Worm (Caenorhabditis elegans) whole organism, early embryonic: ENCODE measurements around the gene pqn-16.

ENCODE experiments used
- B0310.2 ChIP-seq: sonication (generic microtip); optimal IDR thresholded peaks from 2 replicates; lab custom pipeline; 2016; ENCODE audit warnings: mild to moderate bottlenecking, missing genetic modification characterization, missing compliant biosample characterization
- F13C5.2 ChIP-seq: sonication (generic microtip); optimal IDR thresholded peaks from 2 replicates; lab custom pipeline; 2017; ENCODE audit warnings: mild to moderate bottlenecking, missing genetic modification characterization, inconsistent platforms, missing compliant biosample characterization
- aly-1 ChIP-seq: sonication (generic microtip); optimal IDR thresholded peaks from 2 replicates; lab custom pipeline; 2016; ENCODE audit warnings: missing genetic modification characterization, missing compliant biosample characterization
- ama-1 ChIP-seq: fragments of 150-350 bp; optimal IDR thresholded peaks from 2 replicates; lab custom pipeline; 2014
- ceh-13 ChIP-seq: fragments of 200-800 bp; sonication (Bioruptor generic); optimal IDR thresholded peaks from 2 replicates; lab custom pipeline; 2018; ENCODE audit warnings: mild to moderate bottlenecking, missing genetic modification characterization, missing compliant biosample characterization
- flt-1 ChIP-seq: fragments of 200-800 bp; sonication (Bioruptor generic); IDR thresholded peaks from 2 replicates; pipeline ENCODE4 v1.3.6; 2022; ENCODE audit warnings: missing genetic modification characterization, missing compliant biosample characterization
- hmbx-1 ChIP-seq: sonication (generic microtip); optimal IDR thresholded peaks from 2 replicates; lab custom pipeline; 2016; ENCODE audit warnings: mild to moderate bottlenecking, missing genetic modification characterization, missing compliant biosample characterization
- hnd-1 ChIP-seq: sonication (generic microtip); optimal IDR thresholded peaks from 2 replicates; lab custom pipeline; 2016; ENCODE audit warnings: missing genetic modification characterization, missing compliant biosample characterization
- pes-1 ChIP-seq: fragments of 200-800 bp; sonication (Bioruptor generic); IDR thresholded peaks from 2 replicates; pipeline ENCODE4 v1.3.6; 2022; ENCODE audit warnings: missing genetic modification reagents, missing genetic modification characterization, missing compliant biosample characterization
- sea-1 ChIP-seq: fragments of 200-800 bp; sonication (Bioruptor generic); conservative IDR thresholded peaks from 2 replicates; pipeline ENCODE4 v1.3.6; 2022; ENCODE audit warnings: missing genetic modification characterization, missing compliant biosample characterization
- tbx-11 ChIP-seq: fragments of 200-800 bp; sonication (Bioruptor generic); IDR thresholded peaks from 2 replicates; pipeline ENCODE4 v1.3.6; 2022; ENCODE audit warnings: missing genetic modification characterization, missing compliant biosample characterization

DNA sequence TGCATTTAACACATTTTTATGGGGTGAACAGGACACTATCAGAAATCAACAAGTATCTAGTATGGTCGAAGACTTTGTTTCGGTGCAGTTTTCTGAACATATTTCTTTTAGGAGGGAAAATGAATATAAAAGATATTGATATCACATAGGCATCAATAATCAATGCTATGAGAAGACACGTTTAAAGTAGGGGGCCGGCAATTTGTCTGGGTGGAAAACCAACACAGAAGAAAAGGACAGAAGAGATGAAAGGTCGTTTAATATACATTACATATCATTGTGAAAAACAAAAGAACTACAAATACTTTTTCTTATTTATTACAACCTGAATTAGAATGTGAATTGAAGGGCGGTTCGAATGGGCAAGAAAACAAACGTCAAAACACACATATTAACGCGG, 21.6 kb upstream of the pqn-16 start:
- TF ChIP-seq ama-1 (lab: Kevin White, UChicago) (no peak), B0310.2 (tag; lab: Kevin White, UChicago) (no peak), hnd-1 (no peak), pes-1 (no peak), ceh-13 (GFP tag; lab: Kevin White, UChicago) (no peak), hmbx-1 (tag; lab: Kevin White, UChicago) (no peak), flt-1 (no peak), sea-1 (GFP tag; lab: Robert Waterston, UW) (no peak), aly-1 (no peak), F13C5.2 (no peak), tbx-11 (GFP tag; lab: Robert Waterston, UW) (no peak)
